Worm (Caenorhabditis elegans) whole organism, mixed stage, embryonic: ENCODE data around the gene F53A9.7.

Experiments
- bed-3 ChIP-seq: fragments of 200-800 bp; sonication (Bioruptor generic); optimal IDR thresholded peaks from 3 replicates; lab custom pipeline; 2018; ENCODE audit warnings: mild to moderate bottlenecking, missing genetic modification characterization, moderate library complexity, missing compliant biosample characterization
- hlh-1 ChIP-seq: fragments of 150-350 bp; optimal IDR thresholded peaks from 2 replicates; lab custom pipeline; 2014; ENCODE audit warnings: missing biosample characterization, missing genetic modification reagents, missing genetic modification characterization
- lin-13 ChIP-seq: fragments of 150-350 bp; optimal IDR thresholded peaks from 2 replicates; lab custom pipeline; 2014; ENCODE audit warnings: missing biosample characterization, missing genetic modification characterization
- lsy-2 ChIP-seq: fragments of 150-350 bp; optimal IDR thresholded peaks from 2 replicates; lab custom pipeline; 2014; ENCODE audit warnings: missing biosample characterization, missing genetic modification characterization
- mep-1 ChIP-seq: fragments of 150-350 bp; optimal IDR thresholded peaks from 2 replicates; lab custom pipeline; 2017; ENCODE audit warnings: missing biosample characterization, missing genetic modification reagents, missing genetic modification characterization, inconsistent platforms
- nhr-12 ChIP-seq: fragments of 150-350 bp; optimal IDR thresholded peaks from 2 replicates; lab custom pipeline; 2014; ENCODE audit warnings: missing biosample characterization, missing genetic modification characterization
- nhr-76 ChIP-seq: sonication (generic microtip); optimal IDR thresholded peaks from 2 replicates; lab custom pipeline; 2017; ENCODE audit warnings: missing biosample characterization, missing genetic modification characterization
- pha-4 ChIP-seq: fragments of 150-350 bp; optimal IDR thresholded peaks from 2 replicates; lab custom pipeline; 2018; ENCODE audit warnings: missing biosample characterization, missing genetic modification reagents, missing genetic modification characterization
- zip-8 ChIP-seq: fragments of 150-350 bp; optimal IDR thresholded peaks from 2 replicates; lab custom pipeline; 2014; ENCODE audit warnings: missing biosample characterization, missing genetic modification characterization

DNA sequence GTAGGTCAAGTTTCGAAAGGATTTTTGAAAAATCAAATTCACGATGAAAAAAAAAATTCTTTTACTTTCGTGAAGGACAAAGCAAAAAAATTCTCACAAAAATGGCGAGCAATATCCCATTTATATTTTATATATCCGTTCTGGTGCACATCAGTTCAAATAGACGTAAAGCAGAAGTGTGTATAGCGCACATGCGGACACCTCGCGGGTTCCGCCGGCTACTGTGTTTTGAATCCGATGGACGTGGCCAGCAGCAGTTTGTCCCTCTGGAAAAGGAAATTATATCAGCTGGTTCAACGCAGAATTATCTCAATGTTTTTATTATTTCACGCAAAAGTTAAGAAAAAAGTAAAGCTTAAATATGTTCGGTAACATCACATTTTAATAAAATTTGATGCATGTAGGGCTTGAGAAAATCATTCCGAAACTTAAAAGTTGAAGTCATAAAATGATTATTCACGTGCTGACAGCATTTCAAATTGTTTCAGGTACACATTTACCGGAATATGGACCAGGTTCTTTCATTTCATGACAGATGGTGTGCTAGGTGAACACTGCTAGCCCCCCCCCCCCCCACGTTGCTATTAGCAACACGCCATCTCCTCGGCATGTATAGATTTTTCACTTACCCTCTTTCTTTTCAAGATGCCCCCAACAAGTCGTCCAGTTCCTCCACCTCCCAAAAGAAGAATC lies 12.9 kb downstream of the F53A9.7 start, which contains the start of gene jbts-14:
- TF ChIP-seq nhr-76 (tag; lab: Kevin White, UChicago): no peak
- no peak for TF ChIP-seq mep-1 (tag; lab: Kevin White, UChicago)
- TF ChIP-seq lin-13 (tag; lab: Kevin White, UChicago): no peak
- no peak for TF ChIP-seq pha-4 (tag; lab: Kevin White, UChicago)
- no peak for TF ChIP-seq bed-3 (GFP tag; lab: Kevin White, UChicago)
- TF ChIP-seq lsy-2 (tag; lab: Kevin White, UChicago): no peak
- no peak for TF ChIP-seq hlh-1 (tag; lab: Kevin White, UChicago)
- no peak for TF ChIP-seq zip-8
- no peak for TF ChIP-seq nhr-12 (tag; lab: Kevin White, UChicago)
